Fruit fly (Drosophila melanogaster): ENCODE measurements around the gene emb.

Gene emb

DNA sequence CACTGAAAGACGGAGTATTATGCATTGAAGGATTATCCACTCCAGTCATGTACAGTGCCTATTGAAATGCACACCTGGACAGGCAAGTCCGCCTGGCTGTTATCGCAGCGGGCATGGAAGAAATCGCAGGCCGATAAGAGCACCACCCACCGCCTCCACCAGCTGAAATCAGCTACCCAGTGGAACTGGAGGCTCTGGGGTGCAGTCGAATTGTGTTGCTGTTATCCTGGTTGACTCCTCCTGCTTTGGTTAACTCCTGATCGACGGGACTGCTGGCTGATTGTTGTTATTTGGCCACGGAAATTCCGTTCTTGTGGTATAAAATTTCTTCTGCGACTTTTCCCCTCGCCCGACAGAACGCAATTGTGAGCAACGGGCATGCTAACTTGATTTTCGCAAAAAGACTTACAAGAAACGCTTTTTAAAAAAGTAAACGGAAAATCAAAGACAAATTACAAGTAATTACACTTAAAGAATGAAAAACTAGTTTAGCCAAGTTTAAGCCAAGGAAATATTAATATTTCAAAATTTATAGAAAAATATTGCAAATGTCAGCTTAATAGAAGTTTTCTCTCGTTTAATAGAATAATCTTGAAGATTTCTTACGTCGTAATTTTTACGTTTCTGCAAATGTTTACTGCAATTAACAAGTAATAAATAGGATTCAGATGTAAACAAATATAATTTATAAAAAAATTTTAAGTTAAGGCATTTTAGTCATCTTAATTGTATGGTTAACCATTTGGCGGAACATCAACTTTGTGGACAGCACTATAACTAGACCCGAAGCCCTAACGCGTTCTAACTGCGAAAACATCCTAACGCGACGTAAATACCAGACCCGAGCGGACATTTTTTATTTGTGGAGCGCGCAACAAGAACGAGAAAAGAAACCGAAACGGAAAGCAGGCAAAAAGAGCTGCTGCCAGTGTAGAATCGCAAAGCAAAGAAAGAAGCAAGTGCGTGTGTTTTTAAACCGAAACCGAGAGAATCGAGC, 11.8 kb downstream of the emb start, which contains the start of the genes CG13398 and Akap200 (continued):
- TF ChIP-seq Atf-2 (GFP tag; optimal IDR thresholded peaks at IDR 0.05) (no peak), CG9876 (GFP tag; optimal IDR thresholded peaks at IDR 0.05) (no peak), CG16779 (GFP tag; IDR thresholded peaks at IDR 0.05) (no peak), Ssrp (tag; optimal IDR thresholded peaks at IDR 0.05) (peak; percentile 37), CG10462 (GFP tag; optimal IDR thresholded peaks at IDR 0.05) (no peak), CG10209 (GFP tag; optimal IDR thresholded peaks at IDR 0.05) (peak; percentile 38), CG7987 (GFP tag; optimal IDR thresholded peaks at IDR 0.05) (no peak), Ets65A (GFP tag) (no peak), Mrtf (GFP tag; IDR thresholded peaks at IDR 0.05) (no peak), grau (tag; optimal IDR thresholded peaks at IDR 0.05) (peak; percentile 30), CG34376 (GFP tag; optimal IDR thresholded peaks at IDR 0.05) (no peak), CTCF (GFP tag; optimal IDR thresholded peaks at IDR 0.05) (no peak), trem (tag; optimal IDR thresholded peaks at IDR 0.05) (peak; percentile 98), Drgx (GFP tag; IDR thresholded peaks at IDR 0.05) (no peak; the same call in 1 of the 2 replicates), CG9817 (tag; optimal IDR thresholded peaks at IDR 0.05) (peak; percentile 33), tgo (GFP tag; IDR thresholded peaks at IDR 0.05) (no peak), CG13894 (tag; optimal IDR thresholded peaks at IDR 0.05) (no peak), YL-1 (GFP tag; optimal IDR thresholded peaks at IDR 0.05) (peak; percentile 17), peb (GFP tag; IDR thresholded peaks at IDR 0.05) (no peak), eve (GFP tag; optimal IDR thresholded peaks at IDR 0.05) (no peak), CG6854 (GFP tag; optimal IDR thresholded peaks at IDR 0.05) (no peak), fu2 (GFP tag; optimal IDR thresholded peaks at IDR 0.05) (no peak), Blimp-1 (GFP tag; optimal IDR thresholded peaks at IDR 0.05) (peak; percentile 1), CG6683 (GFP tag; optimal IDR thresholded peaks at IDR 0.05) (no peak), Rfx (GFP tag; IDR thresholded peaks at IDR 0.05) (no peak), Dp (GFP tag; optimal IDR thresholded peaks at IDR 0.05) (peak; percentile 49), crp (GFP tag; optimal IDR thresholded peaks at IDR 0.05) (no peak), Dbx (GFP tag; IDR thresholded peaks at IDR 0.05) (no peak), CG30020 (tag; optimal IDR thresholded peaks at IDR 0.05) (peak; percentile 31), Rx (GFP tag; IDR thresholded peaks at IDR 0.05) (no peak), toy (GFP tag; IDR thresholded peaks at IDR 0.05) (no peak), CG17912 (GFP tag; optimal IDR thresholded peaks at IDR 0.05) (peak; percentile 24), CG10431 (GFP tag; optimal IDR thresholded peaks at IDR 0.05) (no peak), CG7357 (GFP tag; IDR thresholded peaks at IDR 0.05) (no peak), onecut (GFP tag; IDR thresholded peaks at IDR 0.05) (no peak), ken (GFP tag; IDR thresholded peaks at IDR 0.05) (0 out of 3 replicates have a peak, but pooled peaks have one; percentile 25), ab (GFP tag; optimal IDR thresholded peaks at IDR 0.05) (no peak), CG8765 (GFP tag; IDR thresholded peaks at IDR 0.05) (no peak), Gug (GFP tag; IDR thresholded peaks at IDR 0.05) (no peak), dan (GFP tag; IDR thresholded peaks at IDR 0.05) (no peak), lab (GFP tag; optimal IDR thresholded peaks at IDR 0.05) (no peak), CG8924 (tag; optimal IDR thresholded peaks at IDR 0.05) (peak; percentile 46), CG6272 (GFP tag; IDR thresholded peaks at IDR 0.05) (no peak), CG16815 (GFP tag; optimal IDR thresholded peaks at IDR 0.05) (peak; percentile 33), CG9437 (GFP tag; optimal IDR thresholded peaks at IDR 0.05) (peak; percentile 57), run (tag; optimal IDR thresholded peaks at IDR 0.05) (no peak), CG11504 (tag; optimal IDR thresholded peaks at IDR 0.05) (no peak), CG13775 (GFP tag; optimal IDR thresholded peaks at IDR 0.05) (peak; percentile 59), Adf1 (GFP tag; IDR thresholded peaks at IDR 0.05) (no peak), CG11456 (GFP tag; IDR thresholded peaks at IDR 0.05) (peak; percentile 54; the same call in 1 of the 3 replicates)
